Fruit fly (Drosophila melanogaster): ENCODE results near the gene Alg7.

Alg7 gene

DNA sequence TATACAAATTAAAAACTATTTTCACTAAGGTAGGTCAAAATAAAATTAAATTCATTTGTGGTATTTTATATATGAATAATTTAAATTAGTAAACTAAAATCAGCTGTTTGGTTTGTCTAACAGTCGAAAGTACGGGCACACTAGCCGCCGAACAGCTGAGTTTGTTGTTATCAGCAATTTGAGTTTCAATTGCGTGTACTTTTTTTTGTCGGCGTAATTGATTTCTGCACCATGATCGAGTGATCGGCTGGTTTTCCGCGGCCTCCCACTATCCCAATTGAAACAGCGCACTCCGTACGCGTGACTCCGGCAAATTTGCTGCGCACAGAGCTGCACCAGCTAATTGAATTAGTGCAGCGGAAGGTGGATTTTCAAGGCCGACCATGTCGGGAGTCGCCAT is at the start of gene Alg7:
Gene Alg7 (plus strand): TSS at position 153 of the 400 bp plus-strand sequence.
- TF ChIP-seq dmrt93B (GFP tag; optimal IDR thresholded peaks at IDR 0.05): no peak
- no peak for TF ChIP-seq Rel (GFP tag; optimal IDR thresholded peaks at IDR 0.05)
- peak; percentile 97 for TF ChIP-seq Rel (tag; optimal IDR thresholded peaks at IDR 0.05)

DNA sequence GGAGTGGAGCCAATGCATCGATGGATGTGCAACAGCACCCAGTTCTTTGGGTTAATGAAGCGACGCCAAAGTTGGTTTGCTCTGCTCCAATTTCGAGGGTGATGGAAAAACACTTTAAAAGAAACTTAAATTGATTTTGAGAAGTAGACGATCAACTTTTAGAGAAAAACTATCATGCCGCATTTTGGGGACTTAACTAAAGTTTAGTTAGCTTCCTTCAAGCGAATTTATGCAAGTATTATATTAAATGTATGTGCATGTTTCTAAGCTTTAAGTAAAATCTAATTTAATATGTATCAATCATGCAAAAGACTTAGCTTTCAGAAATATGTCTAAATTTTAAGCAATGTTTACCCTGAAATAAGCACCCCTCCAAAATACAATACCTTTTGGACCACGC is 48.8 kb upstream of the Alg7 start, which contains the start of gene CG5122:
Gene CG5122 (plus strand): TSS at position 301 of the 400 bp plus-strand sequence.
- no peak for TF ChIP-seq fru (GFP tag; optimal IDR thresholded peaks at IDR 0.05)
- TF ChIP-seq dmrt93B (GFP tag; optimal IDR thresholded peaks at IDR 0.05): no peak
- TF ChIP-seq Dfd (GFP tag; optimal IDR thresholded peaks at IDR 0.05): no peak
- TF ChIP-seq Sp1 (GFP tag; optimal IDR thresholded peaks at IDR 0.05): no peak

DNA sequence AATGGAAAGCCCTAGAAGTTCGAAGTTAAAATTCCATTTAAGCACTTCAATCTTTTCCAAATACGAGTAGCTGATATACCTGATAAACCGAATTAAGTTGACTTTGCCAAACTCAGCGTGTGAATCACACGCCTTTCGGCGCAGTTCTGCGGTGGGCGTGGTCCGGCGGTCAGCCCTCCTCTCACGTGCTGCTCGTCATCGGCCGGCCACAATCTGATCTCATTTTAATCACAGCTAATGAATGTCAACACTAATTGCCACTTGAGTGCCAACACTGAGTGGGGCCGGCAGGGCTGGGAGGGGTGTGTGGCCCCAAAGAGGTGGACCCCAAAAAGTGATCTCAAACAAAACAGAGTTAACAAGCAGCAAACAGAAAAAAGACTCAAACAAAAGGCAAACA is 43.1 kb upstream of the Alg7 start:
- TF ChIP-seq CG32264 (GFP tag; optimal IDR thresholded peaks at IDR 0.05) (no peak), Hnf4 (GFP tag; optimal IDR thresholded peaks at IDR 0.05) (no peak), usp (GFP tag; optimal IDR thresholded peaks at IDR 0.05) (no peak), pan (optimal IDR thresholded peaks at IDR 0.05) (no peak), Rel (GFP tag; optimal IDR thresholded peaks at IDR 0.05) (no peak), Rel (tag; optimal IDR thresholded peaks at IDR 0.05) (peak; percentile 93), foxo (GFP tag; optimal IDR thresholded peaks at IDR 0.05) (no peak), Sp1 (GFP tag; optimal IDR thresholded peaks at IDR 0.05) (no peak), h (GFP tag; optimal IDR thresholded peaks at IDR 0.05) (no peak), Hr83 (GFP tag; optimal IDR thresholded peaks at IDR 0.05; ENCODE audit: poor library complexity, severe bottlenecking) (no peak), br (GFP tag; optimal IDR thresholded peaks at IDR 0.05) (no peak), Dfd (GFP tag; optimal IDR thresholded peaks at IDR 0.05) (no peak), CG9705 (GFP tag; optimal IDR thresholded peaks at IDR 0.05) (no peak), dsf (GFP tag; optimal IDR thresholded peaks at IDR 0.05; ENCODE audit: borderline replicate concordance) (no peak), Vsx2 (GFP tag; optimal IDR thresholded peaks at IDR 0.05; ENCODE audit: partially characterized antibody) (peak; percentile 62)

DNA sequence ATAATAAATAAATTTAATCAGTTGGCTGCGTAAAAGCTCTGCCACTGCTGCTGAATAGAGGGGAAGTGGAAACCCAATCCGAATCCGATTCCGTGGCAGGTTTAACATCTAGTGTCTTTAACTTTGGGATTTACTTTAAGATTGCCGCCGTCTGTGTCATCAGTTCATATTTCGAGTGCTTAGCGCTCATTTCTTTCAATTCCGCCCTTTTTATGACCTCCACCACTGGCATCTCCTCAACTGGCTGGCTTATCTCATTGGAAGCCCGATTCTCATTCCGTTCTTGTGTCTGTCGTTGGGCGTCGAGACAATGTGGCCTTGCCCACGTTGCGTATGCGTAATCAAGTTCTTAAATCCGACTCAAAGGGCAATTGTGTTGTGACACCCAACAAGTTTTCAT is 38.2 kb upstream of the Alg7 start:
- TF ChIP-seq OdsH (GFP tag; optimal IDR thresholded peaks at IDR 0.05) (no peak), CG9705 (GFP tag; optimal IDR thresholded peaks at IDR 0.05) (no peak), Hr83 (GFP tag; optimal IDR thresholded peaks at IDR 0.05; ENCODE audit: poor library complexity, severe bottlenecking) (no peak), Rel (GFP tag; optimal IDR thresholded peaks at IDR 0.05) (no peak), Rel (tag; optimal IDR thresholded peaks at IDR 0.05) (no peak), rgr (GFP tag; optimal IDR thresholded peaks at IDR 0.05) (no peak), HLH106 (tag; optimal IDR thresholded peaks at IDR 0.05) (no peak), Dif (GFP tag; optimal IDR thresholded peaks at IDR 0.05; ENCODE audit: partially characterized antibody) (no peak), dl (GFP tag; optimal IDR thresholded peaks at IDR 0.05; ENCODE audit: insufficient read depth in 1 of 2, partially characterized antibody in 2 of 2) (no peak), jim (GFP tag; optimal IDR thresholded peaks at IDR 0.05) (no peak), Jra (GFP tag; optimal IDR thresholded peaks at IDR 0.05) (no peak), sv (GFP tag; optimal IDR thresholded peaks at IDR 0.05) (no peak), lola (GFP tag; optimal IDR thresholded peaks at IDR 0.05) (no peak)

DNA sequence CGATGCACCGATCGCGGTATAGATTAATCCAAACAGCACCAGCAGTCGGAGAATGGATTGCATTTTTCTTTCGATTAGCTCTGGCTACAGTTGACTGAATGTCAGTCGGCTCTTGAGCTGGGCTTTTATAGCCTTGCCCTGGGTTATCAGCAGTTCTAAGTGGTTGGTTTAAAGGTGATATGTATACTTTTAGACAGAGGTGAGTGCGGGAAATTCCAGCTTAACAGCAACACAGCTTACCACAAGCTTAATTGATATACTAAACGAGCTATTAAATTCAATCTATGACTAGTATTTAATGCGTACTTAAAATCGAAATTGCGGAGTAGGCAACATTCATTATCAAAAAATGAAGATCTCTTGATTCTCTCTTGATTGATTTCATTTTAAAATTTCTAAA is 36.2 kb upstream of the Alg7 start, which contains the start of gene CG9928:
Gene CG9928 (minus strand): TSS at position 101 of the 400 bp plus-strand sequence.
- TF ChIP-seq GATAd (GFP tag; optimal IDR thresholded peaks at IDR 0.05) (no peak), Abd-B (GFP tag; optimal IDR thresholded peaks at IDR 0.05) (no peak), sage (GFP tag; optimal IDR thresholded peaks at IDR 0.05) (no peak), Hr83 (GFP tag; optimal IDR thresholded peaks at IDR 0.05; ENCODE audit: poor library complexity, severe bottlenecking) (no peak), usp (GFP tag; optimal IDR thresholded peaks at IDR 0.05) (no peak), Hnf4 (GFP tag; optimal IDR thresholded peaks at IDR 0.05) (no peak), Sp1 (GFP tag; optimal IDR thresholded peaks at IDR 0.05) (no peak), HLH106 (tag; optimal IDR thresholded peaks at IDR 0.05) (no peak)

DNA sequence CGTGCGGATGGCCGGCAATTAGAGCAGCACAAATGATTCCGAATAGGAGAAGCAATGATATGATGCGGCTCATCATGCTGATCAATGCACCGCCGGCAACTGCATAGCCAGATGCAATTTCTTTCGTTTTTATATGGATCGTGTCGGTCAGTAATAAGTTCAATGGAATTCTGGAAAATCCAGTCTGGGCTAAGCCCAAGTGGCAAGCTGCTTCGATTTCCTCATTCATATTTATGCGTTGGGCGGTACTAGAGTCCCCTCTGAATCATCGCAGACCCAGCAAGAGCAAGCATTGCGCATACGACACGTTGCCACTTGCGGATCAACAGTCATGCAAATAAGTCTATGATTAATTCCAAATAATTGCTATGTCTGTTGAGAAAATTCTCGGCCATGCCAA is 35.5 kb upstream of the Alg7 start, which contains the start of gene CG16978:
Gene CG16978 (minus strand): TSS at position 101 of the 400 bp plus-strand sequence.
- TF ChIP-seq pan (optimal IDR thresholded peaks at IDR 0.05) (no peak), dl (GFP tag; optimal IDR thresholded peaks at IDR 0.05; ENCODE audit: insufficient read depth in 1 of 2, partially characterized antibody in 2 of 2) (no peak), Vsx2 (GFP tag; optimal IDR thresholded peaks at IDR 0.05; ENCODE audit: partially characterized antibody) (no peak), ey (GFP tag; optimal IDR thresholded peaks at IDR 0.05) (no peak), Hr78 (GFP tag; optimal IDR thresholded peaks at IDR 0.05) (no peak), rgr (GFP tag; optimal IDR thresholded peaks at IDR 0.05) (no peak), N (GFP tag; optimal IDR thresholded peaks at IDR 0.05) (no peak), tai (GFP tag; optimal IDR thresholded peaks at IDR 0.05) (no peak), Myc (optimal IDR thresholded peaks at IDR 0.05) (no peak), Jra (GFP tag; optimal IDR thresholded peaks at IDR 0.05) (no peak), Hr83 (GFP tag; optimal IDR thresholded peaks at IDR 0.05; ENCODE audit: poor library complexity, severe bottlenecking) (no peak), fru (GFP tag; optimal IDR thresholded peaks at IDR 0.05) (no peak), Dfd (GFP tag; optimal IDR thresholded peaks at IDR 0.05) (no peak), GATAd (GFP tag; optimal IDR thresholded peaks at IDR 0.05) (no peak)
